Worm (Caenorhabditis elegans): ENCODE results near the gene F01D5.7.

F01D5.7 gene

ce11 chrII:14059767-14060166 lies 51.3 kb downstream of the F01D5.7 start, which contains the start of gene rpb-11 (continued):
- TF ChIP-seq F10E7.11 (tag; optimal IDR thresholded peaks at IDR 0.05) (peak; percentile 40), efl-1 (GFP tag; optimal IDR thresholded peaks at IDR 0.05) (peak; percentile 91), Y53F4B.3 (GFP tag; IDR thresholded peaks at IDR 0.05) (no peak), ceh-79 (tag; optimal IDR thresholded peaks at IDR 0.05) (no peak), T26A5.8 (tag; optimal IDR thresholded peaks at IDR 0.05) (no peak), lin-26 (GFP tag; IDR thresholded peaks at IDR 0.05) (no peak), ccch-3 (GFP tag; optimal IDR thresholded peaks at IDR 0.05) (no peak), chd-7 (tag; optimal IDR thresholded peaks at IDR 0.05) (peak; percentile 63), cebp-1 (GFP tag; IDR thresholded peaks at IDR 0.05) (no peak), cebp-1 (tag; optimal IDR thresholded peaks at IDR 0.05) (peak; percentile 88), Y53G8AR.9 (GFP tag; conservative IDR thresholded peaks at IDR 0.05) (peak; percentile 97), akir-1 (GFP tag; optimal IDR thresholded peaks at IDR 0.05) (no peak), ztf-28 (GFP tag; IDR thresholded peaks at IDR 0.05) (0 out of 2 replicates have a peak, but pooled peaks have one; percentile 33), pbrm-1 (GFP tag; IDR thresholded peaks at IDR 0.05) (peak; percentile 90; the same call in 1 of the 2 replicates), B0261.1 (tag; optimal IDR thresholded peaks at IDR 0.05) (peak; percentile 2), F33H1.4 (GFP tag; IDR thresholded peaks at IDR 0.05) (peak; percentile 76), F22D6.2 (tag; optimal IDR thresholded peaks at IDR 0.05) (peak; percentile 65), Y79H2A.3 (GFP tag; conservative IDR thresholded peaks at IDR 0.05) (no peak), ztf-18 (tag; optimal IDR thresholded peaks at IDR 0.05) (peak; percentile 99), hmg-1.2 (GFP tag; IDR thresholded peaks at IDR 0.05) (peak; percentile 72), mel-28 (tag; optimal IDR thresholded peaks at IDR 0.05; ENCODE audit: borderline replicate concordance) (no peak), bed-1 (GFP tag; IDR thresholded peaks at IDR 0.05) (no peak), unc-130 (GFP tag; optimal IDR thresholded peaks at IDR 0.05) (peak; percentile 67), rec-8 (tag; optimal IDR thresholded peaks at IDR 0.05) (no peak), snpc-1.3 (tag; optimal IDR thresholded peaks at IDR 0.05; ENCODE audit: insufficient read depth) (no peak), atf-7 (tag; optimal IDR thresholded peaks at IDR 0.05) (peak; percentile 22), bed-2 (GFP tag; IDR thresholded peaks at IDR 0.05) (no peak), nfya-2 (GFP tag; IDR thresholded peaks at IDR 0.05) (no peak), ztf-22 (GFP tag; optimal IDR thresholded peaks at IDR 0.05) (no peak), nhr-120 (GFP tag; IDR thresholded peaks at IDR 0.05) (no peak), Y95B8A.8 (GFP tag; IDR thresholded peaks at IDR 0.05) (peak; percentile 84; the same call in 1 of the 2 replicates), nfyb-1 (GFP tag; IDR thresholded peaks at IDR 0.05) (peak; percentile 90), snpc-4 (GFP tag; optimal IDR thresholded peaks at IDR 0.05) (no peak), snpc-4 (tag; optimal IDR thresholded peaks at IDR 0.05) (peak; percentile 56 to 88 (median 84)), nhr-27 (tag; optimal IDR thresholded peaks at IDR 0.05) (no peak), ama-1 (optimal IDR thresholded peaks at IDR 0.05) (no peak), ama-1 (GFP tag; optimal IDR thresholded peaks at IDR 0.05) (no peak), dox-1 (GFP tag; IDR thresholded peaks at IDR 0.05) (peak; percentile 91), nfya-1 (tag; optimal IDR thresholded peaks at IDR 0.05; ENCODE audit: borderline replicate concordance, insufficient read depth) (no peak), dpff-1 (tag; optimal IDR thresholded peaks at IDR 0.05) (no peak), lsl-1 (GFP tag; optimal IDR thresholded peaks at IDR 0.05) (peak; percentile 79), tbp1 (GFP tag; optimal IDR thresholded peaks at IDR 0.05) (peak; percentile 69), hrde-1 (tag; optimal IDR thresholded peaks at IDR 0.05; ENCODE audit: borderline replicate concordance) (peak; percentile 54), ceh-40 (GFP tag; IDR thresholded peaks at IDR 0.05) (no peak), F23B12.7 (tag; optimal IDR thresholded peaks at IDR 0.05; ENCODE audit: insufficient read depth) (peak; percentile 82), ztf-25 (GFP tag; IDR thresholded peaks at IDR 0.05) (no peak), cebp-2 (GFP tag; IDR thresholded peaks at IDR 0.05) (no peak)

Measured in whole organism, young adult.